Fruit fly (Drosophila melanogaster): ENCODE results near the gene Obp69a.
A peak's percentile ranks its signal among the peaks of the same experiment; 100 is the strongest.

The Obp69a gene

dm6 chr3L:12417341-12417740 lies 21.4 kb downstream of the Obp69a start, which contains the start of gene ArfGAP1 (continued):
- TF ChIP-seq CG11247 (GFP tag; IDR thresholded peaks at IDR 0.05) (peak; percentile 33; the same call in 1 of the 2 replicates), ewg (GFP tag; optimal IDR thresholded peaks at IDR 0.05) (no peak), Gug (GFP tag; IDR thresholded peaks at IDR 0.05) (peak; percentile 47; the same call in 1 of the 4 replicates), CG42726 (GFP tag; IDR thresholded peaks at IDR 0.05; ENCODE audit: partially characterized antibody) (peak; percentile 96), vnd (GFP tag; IDR thresholded peaks at IDR 0.05; ENCODE audit: partially characterized antibody) (peak; percentile 92), CG32772 (GFP tag; IDR thresholded peaks at IDR 0.05) (0 out of 2 replicates have a peak, but pooled peaks have one; percentile 26), CG2116 (GFP tag; optimal IDR thresholded peaks at IDR 0.05) (peak; percentile 37), wdn (GFP tag; IDR thresholded peaks at IDR 0.05) (no peak), BtbVII (GFP tag; optimal IDR thresholded peaks at IDR 0.05) (no peak), Dref (GFP tag; IDR thresholded peaks at IDR 0.05) (peak; percentile 97), MBD-R2 (GFP tag; IDR thresholded peaks at IDR 0.05) (peak; percentile 65), jing (GFP tag; optimal IDR thresholded peaks at IDR 0.05) (no peak), Xbp1 (GFP tag; optimal IDR thresholded peaks at IDR 0.05) (peak; percentile 15), Ets97D (GFP tag; optimal IDR thresholded peaks at IDR 0.05) (peak; percentile 87), bbx (GFP tag; IDR thresholded peaks at IDR 0.05; ENCODE audit: partially characterized antibody) (peak; percentile 97), CG14710 (tag; optimal IDR thresholded peaks at IDR 0.05) (peak; percentile 10), CG3838 (GFP tag; optimal IDR thresholded peaks at IDR 0.05) (no peak), prd (optimal IDR thresholded peaks at IDR 0.05) (no peak), prd (GFP tag; IDR thresholded peaks at IDR 0.05) (peak; percentile 33; the same call in 2 of the 3 replicates), Dip2 (GFP tag; IDR thresholded peaks at IDR 0.05) (no peak), CG33213 (GFP tag; optimal IDR thresholded peaks at IDR 0.05) (peak; percentile 29), Dbx (GFP tag; IDR thresholded peaks at IDR 0.05) (peak; percentile 35; the same call in 1 of the 3 replicates), Stat92E (GFP tag; optimal IDR thresholded peaks at IDR 0.05) (peak in 1 of 3 experiments; percentile 38), CG16813 (GFP tag; IDR thresholded peaks at IDR 0.05; ENCODE audit: partially characterized antibody) (peak; percentile 96), CG14860 (GFP tag; IDR thresholded peaks at IDR 0.05; ENCODE audit: partially characterized antibody) (peak; percentile 90), CG13287 (GFP tag; IDR thresholded peaks at IDR 0.05; ENCODE audit: partially characterized antibody) (peak; percentile 99), Dp (GFP tag; optimal IDR thresholded peaks at IDR 0.05) (peak; percentile 56), E2f1 (GFP tag; IDR thresholded peaks at IDR 0.05) (no peak), sens (GFP tag) (peak; percentile 8), so (GFP tag; IDR thresholded peaks at IDR 0.05) (no peak), ci (GFP tag; IDR thresholded peaks at IDR 0.05) (0 out of 3 replicates have a peak, but pooled peaks have one; percentile 42), gfzf (GFP tag; optimal IDR thresholded peaks at IDR 0.05) (peak; percentile 43), Elba2 (GFP tag; optimal IDR thresholded peaks at IDR 0.05) (peak; percentile 56), Poxn (GFP tag; IDR thresholded peaks at IDR 0.05) (no peak), slbo (GFP tag; IDR thresholded peaks at IDR 0.05) (peak; percentile 48; the same call in 1 of the 2 replicates), CG30403 (GFP tag; optimal IDR thresholded peaks at IDR 0.05) (peak; percentile 1), HLH4C (GFP tag; IDR thresholded peaks at IDR 0.05; ENCODE audit: partially characterized antibody) (peak; percentile 91), amos (GFP tag; IDR thresholded peaks at IDR 0.05; ENCODE audit: partially characterized antibody) (peak; percentile 98), nerfin-2 (GFP tag; IDR thresholded peaks at IDR 0.05; ENCODE audit: partially characterized antibody) (peak; percentile 90), CHES-1-like (GFP tag; optimal IDR thresholded peaks at IDR 0.05) (peak; percentile 3), CG6654 (GFP tag; optimal IDR thresholded peaks at IDR 0.05) (no peak), row (GFP tag; IDR thresholded peaks at IDR 0.05) (peak; percentile 61), lilli (GFP tag; optimal IDR thresholded peaks at IDR 0.05) (peak; percentile 3), NFAT (GFP tag; IDR thresholded peaks at IDR 0.05) (0 out of 2 replicates have a peak, but pooled peaks have one; percentile 24), tna (GFP tag; IDR thresholded peaks at IDR 0.05; ENCODE audit: partially characterized antibody) (peak; percentile 90), CG9932 (GFP tag; IDR thresholded peaks at IDR 0.05) (peak; percentile 83), unc-4 (GFP tag; IDR thresholded peaks at IDR 0.05; ENCODE audit: partially characterized antibody) (peak; percentile 97), sna (GFP tag; IDR thresholded peaks at IDR 0.05; ENCODE audit: partially characterized antibody) (peak; percentile 96), CG11085 (GFP tag; IDR thresholded peaks at IDR 0.05) (peak; percentile 13; the same call in 1 of the 2 replicates), br (optimal IDR thresholded peaks at IDR 0.05) (no peak)
